Worm (Caenorhabditis elegans): Measurements from ENCODE around the gene glb-5.

Gene glb-5

ce11 chrV:5596391-5597030, 37.8 kb downstream of the glb-5 start, which contains the start of gene zhit-1:
zhit-1 (minus strand) TSS chrV:5596551.
- TF ChIP-seq lsy-2 (tag; optimal IDR thresholded peaks at IDR 0.05) (peak in 1 of 2 experiments; percentile 58), lin-13 (GFP tag; optimal IDR thresholded peaks at IDR 0.05) (peak; percentile 11), nhr-129 (tag; optimal IDR thresholded peaks at IDR 0.05) (peak; percentile 1), snpc-4 (tag; optimal IDR thresholded peaks at IDR 0.05) (peak; percentile 61), egl-27 (tag; optimal IDR thresholded peaks at IDR 0.05) (no peak), C34F6.9 (tag; optimal IDR thresholded peaks at IDR 0.05) (peak; percentile 36), sma-3 (GFP tag; optimal IDR thresholded peaks at IDR 0.05) (no peak), gmeb-1 (tag; optimal IDR thresholded peaks at IDR 0.05) (peak; percentile 93), unc-55 (GFP tag; optimal IDR thresholded peaks at IDR 0.05) (peak; percentile 56)

DNA sequence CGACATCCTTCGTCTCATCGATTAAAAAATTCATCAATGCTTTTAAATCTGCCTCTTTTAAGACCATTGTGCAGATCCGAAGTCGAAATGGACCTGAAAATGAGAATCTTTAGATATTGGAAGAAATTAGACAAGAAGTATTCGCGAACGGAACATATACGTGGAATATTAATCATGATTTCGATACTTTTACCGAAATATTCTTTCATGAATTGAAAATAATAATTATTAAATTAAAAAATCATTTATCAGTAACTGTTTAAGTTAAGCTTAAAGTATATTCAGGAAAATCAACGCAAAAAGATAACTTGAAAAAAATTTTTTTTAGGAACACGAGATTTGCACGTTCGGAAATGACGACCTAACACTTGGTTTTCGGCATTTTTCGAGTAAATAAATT, 42.6 kb downstream of the glb-5 start, which contains the start of gene CD4.8:
CD4.8 (minus strand) TSS at position 101 of the 400 bp plus-strand sequence.
- TF ChIP-seq C34F6.9 (tag; optimal IDR thresholded peaks at IDR 0.05) (no peak), lsy-2 (tag; optimal IDR thresholded peaks at IDR 0.05) (no peak), peb-1 (tag; optimal IDR thresholded peaks at IDR 0.05) (no peak), nhr-129 (tag; optimal IDR thresholded peaks at IDR 0.05) (no peak), ztf-1 (GFP tag; conservative IDR thresholded peaks at IDR 0.05) (no peak), nhr-12 (tag; optimal IDR thresholded peaks at IDR 0.05) (no peak), fos-1 (tag; optimal IDR thresholded peaks at IDR 0.05) (no peak), Y55F3AM.14 (GFP tag; optimal IDR thresholded peaks at IDR 0.05) (no peak), ama-1 (optimal IDR thresholded peaks at IDR 0.05) (no peak), mdl-1 (tag; optimal IDR thresholded peaks at IDR 0.05) (no peak), gmeb-1 (tag; optimal IDR thresholded peaks at IDR 0.05) (no peak)

ce11 chrV:5606255-5606654, 47.6 kb downstream of the glb-5 start, which contains the start of gene CD4.1:
CD4.1 (plus strand) TSS chrV:5606555.
- TF ChIP-seq dmd-4 (tag; optimal IDR thresholded peaks at IDR 0.05): no peak
- no peak for TF ChIP-seq egl-27 (tag; optimal IDR thresholded peaks at IDR 0.05)
- TF ChIP-seq nhr-23 (tag; optimal IDR thresholded peaks at IDR 0.05): no peak
- TF ChIP-seq aly-2 (tag; optimal IDR thresholded peaks at IDR 0.05): no peak
- TF ChIP-seq ztf-1 (GFP tag; conservative IDR thresholded peaks at IDR 0.05): no peak
- no peak for TF ChIP-seq sem-4 (tag; optimal IDR thresholded peaks at IDR 0.05)
- no peak for TF ChIP-seq elt-3 (tag; optimal IDR thresholded peaks at IDR 0.05)
- TF ChIP-seq zag-1 (tag; optimal IDR thresholded peaks at IDR 0.05): no peak
- TF ChIP-seq mab-5 (tag; optimal IDR thresholded peaks at IDR 0.05): no peak
- TF ChIP-seq nhr-10 (tag; optimal IDR thresholded peaks at IDR 0.05): no peak
- no peak for TF ChIP-seq nhr-11 (tag; optimal IDR thresholded peaks at IDR 0.05)
- TF ChIP-seq alr-1 (tag; optimal IDR thresholded peaks at IDR 0.05): no peak
- TF ChIP-seq fos-1 (tag; optimal IDR thresholded peaks at IDR 0.05): no peak

- TF ChIP-seq aly-2 (tag; optimal IDR thresholded peaks at IDR 0.05): no peak
- TF ChIP-seq unc-55 (GFP tag; optimal IDR thresholded peaks at IDR 0.05): no peak
- TF ChIP-seq nhr-10 (tag; optimal IDR thresholded peaks at IDR 0.05): no peak
- TF ChIP-seq gmeb-1 (tag; optimal IDR thresholded peaks at IDR 0.05): no peak
- no peak for TF ChIP-seq ZK546.5 (tag; optimal IDR thresholded peaks at IDR 0.05)
- no peak for TF ChIP-seq sem-4 (tag; optimal IDR thresholded peaks at IDR 0.05)
- TF ChIP-seq nhr-6 (tag; optimal IDR thresholded peaks at IDR 0.05): no peak
- TF ChIP-seq dmd-4 (tag; optimal IDR thresholded peaks at IDR 0.05): no peak
- TF ChIP-seq ceh-16 (tag; optimal IDR thresholded peaks at IDR 0.05): no peak
- TF ChIP-seq ztf-4 (tag; optimal IDR thresholded peaks at IDR 0.05): no peak
- no peak for TF ChIP-seq C34F6.9 (tag; optimal IDR thresholded peaks at IDR 0.05)
- TF ChIP-seq peb-1 (tag; optimal IDR thresholded peaks at IDR 0.05): no peak
- TF ChIP-seq alr-1 (tag; optimal IDR thresholded peaks at IDR 0.05): no peak
- no peak for TF ChIP-seq nhr-11 (tag; optimal IDR thresholded peaks at IDR 0.05)
- TF ChIP-seq R02D3.7 (tag; optimal IDR thresholded peaks at IDR 0.05): no peak
- no peak for TF ChIP-seq blmp-1 (tag; optimal IDR thresholded peaks at IDR 0.05; ENCODE audit: insufficient read depth)
- TF ChIP-seq nhr-25 (tag; optimal IDR thresholded peaks at IDR 0.05): no peak
- no peak for TF ChIP-seq nhr-23 (tag; optimal IDR thresholded peaks at IDR 0.05)
Observed at ce11 chrV:5610186-5610585, 51.5 kb downstream of the glb-5 start.

- no peak for TF ChIP-seq crh-2 (tag; optimal IDR thresholded peaks at IDR 0.05)
- no peak for TF ChIP-seq dmd-4 (tag; optimal IDR thresholded peaks at IDR 0.05)
- TF ChIP-seq zag-1 (tag; optimal IDR thresholded peaks at IDR 0.05): no peak
- no peak for TF ChIP-seq ceh-82 (tag; optimal IDR thresholded peaks at IDR 0.05)
Observed at ce11 chrV:5613109-5613508, 54.4 kb downstream of the glb-5 start, which contains the start of gene lrpc-1. lrpc-1 (minus strand) TSS chrV:5613209.

Measured in whole organism, L2 larva.